Fruit fly (Drosophila melanogaster) whole organism, embryonic: ENCODE measurements around the gene CG32425.

Experiments used
- BEAF-32 ChIP-seq: fragments of 200-800 bp; sonication (Bioruptor generic); optimal IDR thresholded peaks from 3 replicates; lab custom pipeline; 2017; ENCODE audit warnings: missing biosample characterization, missing genetic modification characterization, mild to moderate bottlenecking, moderate library complexity, missing genetic modification reagents
- CG10431 ChIP-seq: fragments of 200-800 bp; sonication (Bioruptor generic); optimal IDR thresholded peaks from 3 replicates; lab custom pipeline; 2018; ENCODE audit warnings: missing biosample characterization, mild to moderate bottlenecking, missing genetic modification characterization
- CG10462 ChIP-seq: fragments of 200-800 bp; sonication (Bioruptor generic); optimal IDR thresholded peaks from 2 replicates; lab custom pipeline; 2016; ENCODE audit warnings: missing biosample characterization, missing genetic modification characterization
- CG11093 ChIP-seq: fragments of 200-800 bp; sonication (Bioruptor generic); IDR thresholded peaks from 3 replicates; pipeline ENCODE4 v1.3.6; 2022; ENCODE audit warnings: missing biosample characterization, missing genetic modification characterization
- CG11247 ChIP-seq: fragments of 200-800 bp; sonication (Bioruptor generic); IDR thresholded peaks from 2 replicates; pipeline ENCODE4 v1.3.6; 2022; ENCODE audit warnings: missing biosample characterization, missing genetic modification characterization
- CG11695 ChIP-seq: fragments of 200-800 bp; sonication (Bioruptor generic); IDR thresholded peaks from 3 replicates; pipeline ENCODE4 v1.3.6; 2022; ENCODE audit warnings: missing biosample characterization, missing genetic modification characterization
- CG11723 ChIP-seq: fragments of 200-800 bp; sonication (Bioruptor generic); optimal IDR thresholded peaks from 2 replicates; lab custom pipeline; 2017; ENCODE audit warnings: missing biosample characterization, mild to moderate bottlenecking, missing genetic modification characterization
- CG13296 ChIP-seq: fragments of 200-800 bp; sonication (Bioruptor generic); optimal IDR thresholded peaks from 3 replicates; lab custom pipeline; 2018; ENCODE audit warnings: missing biosample characterization, mild to moderate bottlenecking, missing genetic modification characterization
- CG13424 ChIP-seq: fragments of 200-800 bp; sonication (Bioruptor generic); optimal IDR thresholded peaks from 2 replicates; lab custom pipeline; 2019; ENCODE audit warnings: missing biosample characterization, mild to moderate bottlenecking, missing genetic modification characterization, moderate library complexity
- CG13775 ChIP-seq: fragments of 200-800 bp; sonication (Bioruptor generic); optimal IDR thresholded peaks from 3 replicates; lab custom pipeline; 2017; ENCODE audit warnings: missing biosample characterization, mild to moderate bottlenecking, missing genetic modification characterization
- CG14860 ChIP-seq: fragments of 200-800 bp; sonication (Bioruptor generic); IDR thresholded peaks from 3 replicates; pipeline ENCODE4 v1.3.6; 2022; ENCODE audit warnings: missing biosample characterization, missing genetic modification characterization; ENCODE audit not compliant: partially characterized antibody
- CG15269 ChIP-seq: fragments of 200-800 bp; sonication (Bioruptor generic); optimal IDR thresholded peaks from 2 replicates; lab custom pipeline; 2018; ENCODE audit warnings: missing biosample characterization, mild to moderate bottlenecking, missing genetic modification characterization, moderate library complexity
- CG18262 ChIP-seq: fragments of 200-800 bp; optimal IDR thresholded peaks from 3 replicates; lab custom pipeline; 2019; ENCODE audit warnings: missing biosample characterization, mild to moderate bottlenecking, missing genetic modification characterization, moderate library complexity
- CG18599 ChIP-seq: fragments of 200-800 bp; sonication (Bioruptor generic); optimal IDR thresholded peaks from 3 replicates; lab custom pipeline; 2017; ENCODE audit warnings: missing biosample characterization, missing genetic modification characterization, mild to moderate bottlenecking, moderate library complexity, missing genetic modification reagents
- CG2129 ChIP-seq: fragments of 200-800 bp; sonication (Bioruptor generic); IDR thresholded peaks from 2 replicates; pipeline ENCODE4 v1.3.6; 2022; ENCODE audit warnings: missing biosample characterization, missing genetic modification characterization; ENCODE audit not compliant: partially characterized antibody
- CG2712 ChIP-seq: fragments of 200-800 bp; optimal IDR thresholded peaks from 3 replicates; lab custom pipeline; 2019; ENCODE audit warnings: missing biosample characterization, mild to moderate bottlenecking, missing genetic modification characterization, moderate library complexity
- CG30020 ChIP-seq: fragments of 200-800 bp; optimal IDR thresholded peaks from 2 replicates; lab custom pipeline; 2019; ENCODE audit warnings: missing biosample characterization, mild to moderate bottlenecking, missing genetic modification characterization, moderate library complexity
- CG43689 ChIP-seq: fragments of 200-800 bp; sonication (Bioruptor generic); IDR thresholded peaks from 2 replicates; pipeline ENCODE4 v1.3.6; 2022; ENCODE audit warnings: missing biosample characterization, missing genetic modification characterization
- CG6791 ChIP-seq: fragments of 200-800 bp; sonication (Bioruptor generic); IDR thresholded peaks from 3 replicates; pipeline ENCODE4 v1.3.6; 2022; ENCODE audit warnings: missing biosample characterization, missing genetic modification characterization; ENCODE audit not compliant: partially characterized antibody
- CG7271 ChIP-seq: fragments of 200-800 bp; sonication (Bioruptor generic); optimal IDR thresholded peaks from 2 replicates; lab custom pipeline; 2018; ENCODE audit warnings: missing biosample characterization, mild to moderate bottlenecking, missing genetic modification characterization, moderate library complexity
- CG7786 ChIP-seq: fragments of 200-800 bp; sonication (Bioruptor generic); optimal IDR thresholded peaks from 2 replicates; lab custom pipeline; 2016; ENCODE audit warnings: missing biosample characterization, missing genetic modification characterization
- CG7963 ChIP-seq: fragments of 200-800 bp; sonication (Bioruptor generic); IDR thresholded peaks from 3 replicates; pipeline ENCODE4 v1.3.6; 2022; ENCODE audit warnings: missing biosample characterization, missing genetic modification characterization; ENCODE audit not compliant: partially characterized antibody
- Camta ChIP-seq: fragments of 200-800 bp; sonication (Bioruptor generic); optimal IDR thresholded peaks from 2 replicates; lab custom pipeline; 2016; ENCODE audit warnings: missing biosample characterization, missing genetic modification characterization
- Dbx ChIP-seq: fragments of 200-800 bp; sonication (Bioruptor generic); IDR thresholded peaks from 3 replicates; pipeline ENCODE4 v1.3.6; 2022; ENCODE audit warnings: missing biosample characterization, missing genetic modification characterization
- Gug ChIP-seq: fragments of 200-800 bp; sonication (Bioruptor generic); IDR thresholded peaks from 4 replicates; pipeline ENCODE4 v1.3.6; 2022; ENCODE audit warnings: missing biosample characterization, missing genetic modification characterization
- H2.0 ChIP-seq: fragments of 200-800 bp; sonication (Bioruptor generic); IDR thresholded peaks from 2 replicates; pipeline ENCODE4 v1.3.6; 2022; ENCODE audit warnings: missing biosample characterization, missing genetic modification characterization
- HLHmδ ChIP-seq: fragments of 200-800 bp; sonication (Bioruptor generic); optimal IDR thresholded peaks from 2 replicates; lab custom pipeline; 2018; ENCODE audit warnings: missing biosample characterization, mild to moderate bottlenecking, missing genetic modification characterization, moderate library complexity
- HmgZ ChIP-seq: fragments of 200-800 bp; sonication (Bioruptor generic); optimal IDR thresholded peaks from 2 replicates; lab custom pipeline; 2018; ENCODE audit warnings: missing biosample characterization, mild to moderate bottlenecking, missing genetic modification characterization
- Hr3 ChIP-seq: fragments of 200-800 bp; sonication (Bioruptor generic); optimal IDR thresholded peaks from 3 replicates; lab custom pipeline; 2016; ENCODE audit warnings: missing biosample characterization, missing genetic modification characterization
- NFAT ChIP-seq: fragments of 200-800 bp; sonication (Bioruptor generic); IDR thresholded peaks from 2 replicates; pipeline ENCODE4 v1.3.6; 2022; ENCODE audit warnings: missing biosample characterization, missing genetic modification characterization
- Trl ChIP-seq, 3 experiments: fragments of >200 bp in 2 of 3; fragments of 200-800 bp in 1 of 3; sonication (Bioruptor generic) in 1 of 3; optimal IDR thresholded peaks; 2 replicates in 1 of 3; 3 replicates in 2 of 3; lab custom pipeline; 2016 to 2017; ENCODE audit warnings: missing biosample characterization in 1 of 3, missing genetic modification characterization in 1 of 3
- ab ChIP-seq: fragments of 200-800 bp; sonication (Bioruptor generic); optimal IDR thresholded peaks from 2 replicates; lab custom pipeline; 2016; ENCODE audit warnings: missing biosample characterization, missing genetic modification characterization
- ci ChIP-seq: fragments of 200-800 bp; sonication (Bioruptor generic); IDR thresholded peaks from 3 replicates; pipeline ENCODE4 v1.3.6; 2022; ENCODE audit warnings: missing biosample characterization, missing genetic modification characterization
- crc ChIP-seq: fragments of 200-800 bp; sonication (Bioruptor generic); optimal IDR thresholded peaks from 2 replicates; lab custom pipeline; 2016; ENCODE audit warnings: missing biosample characterization, missing genetic modification characterization
- dpn ChIP-seq, 2 experiments: fragments of 200-800 bp; sonication (Bioruptor generic); optimal IDR thresholded peaks; 3 replicates each; lab custom pipeline; 2016; ENCODE audit warnings: missing biosample characterization in 2 of 2, missing genetic modification characterization in 2 of 2
- en ChIP-seq: fragments of 200-800 bp; sonication (Bioruptor generic); optimal IDR thresholded peaks from 2 replicates; lab custom pipeline; 2016; ENCODE audit warnings: missing biosample characterization, missing genetic modification characterization
- hb ChIP-seq: fragments of 200-800 bp; sonication (Bioruptor generic); IDR thresholded peaks from 3 replicates; pipeline ENCODE4 v1.3.6; 2022; ENCODE audit warnings: missing biosample characterization, missing genetic modification characterization; ENCODE audit not compliant: partially characterized antibody
- hkb ChIP-seq, 2 experiments: fragments of 200-800 bp in 1 of 2; fragments of >200 bp in 1 of 2; sonication (Bioruptor generic) in 1 of 2; IDR thresholded peaks in 1 of 2; optimal IDR thresholded peaks in 1 of 2; 2 replicates each; pipeline versions ENCODE4 v1.3.6 to Lab custom; 2017 to 2022; ENCODE audit warnings: missing biosample characterization in 1 of 2, missing genetic modification characterization in 1 of 2
- insv ChIP-seq, 2 experiments: fragments of 200-800 bp; sonication (Bioruptor generic); optimal IDR thresholded peaks; 3 replicates each; lab custom pipeline; 2016 to 2018; ENCODE audit warnings: missing biosample characterization in 2 of 2, missing genetic modification characterization in 2 of 2
- nom ChIP-seq: fragments of 200-800 bp; sonication (Bioruptor generic); optimal IDR thresholded peaks from 2 replicates; lab custom pipeline; 2017; ENCODE audit warnings: missing biosample characterization, missing genetic modification characterization, mild to moderate bottlenecking, moderate library complexity, missing genetic modification reagents
- otp ChIP-seq: fragments of 200-800 bp; sonication (Bioruptor generic); IDR thresholded peaks from 3 replicates; pipeline ENCODE4, ENCODE4 v1.3.6; 2022; ENCODE audit warnings: missing biosample characterization, missing genetic modification characterization
- pho ChIP-seq: fragments of 200-800 bp; sonication (Bioruptor generic); optimal IDR thresholded peaks from 2 replicates; lab custom pipeline; 2016; ENCODE audit warnings: missing biosample characterization, missing genetic modification characterization
- sens-2 ChIP-seq: fragments of 200-800 bp; sonication (Bioruptor generic); IDR thresholded peaks from 2 replicates; pipeline ENCODE4 v1.3.6; 2022; ENCODE audit warnings: missing biosample characterization, missing genetic modification characterization
- shn ChIP-seq: fragments of 200-800 bp; sonication (Bioruptor generic); optimal IDR thresholded peaks from 3 replicates; lab custom pipeline; 2016; ENCODE audit warnings: missing biosample characterization, missing genetic modification characterization
- slbo ChIP-seq: fragments of 200-800 bp; sonication (Bioruptor generic); IDR thresholded peaks from 2 replicates; pipeline ENCODE4 v1.3.6; 2022; ENCODE audit warnings: missing biosample characterization, missing genetic modification characterization
- sna ChIP-seq: fragments of 200-800 bp; sonication (Bioruptor generic); IDR thresholded peaks from 2 replicates; pipeline ENCODE4 v1.3.6; 2022; ENCODE audit warnings: missing biosample characterization, missing genetic modification characterization; ENCODE audit not compliant: partially characterized antibody
- tio ChIP-seq: fragments of 200-800 bp; sonication (Bioruptor generic); optimal IDR thresholded peaks from 2 replicates; lab custom pipeline; 2017; ENCODE audit warnings: missing biosample characterization, missing genetic modification characterization, inconsistent platforms
- usp ChIP-seq: fragments of >200 bp; optimal IDR thresholded peaks from 2 replicates; lab custom pipeline; 2017; ENCODE audit warnings: missing biosample characterization, missing genetic modification characterization
- wek ChIP-seq: fragments of 200-800 bp; sonication (Bioruptor generic); optimal IDR thresholded peaks from 3 replicates; lab custom pipeline; 2018; ENCODE audit warnings: missing biosample characterization, mild to moderate bottlenecking, missing genetic modification characterization, moderate library complexity

CG32425 gene

DNA sequence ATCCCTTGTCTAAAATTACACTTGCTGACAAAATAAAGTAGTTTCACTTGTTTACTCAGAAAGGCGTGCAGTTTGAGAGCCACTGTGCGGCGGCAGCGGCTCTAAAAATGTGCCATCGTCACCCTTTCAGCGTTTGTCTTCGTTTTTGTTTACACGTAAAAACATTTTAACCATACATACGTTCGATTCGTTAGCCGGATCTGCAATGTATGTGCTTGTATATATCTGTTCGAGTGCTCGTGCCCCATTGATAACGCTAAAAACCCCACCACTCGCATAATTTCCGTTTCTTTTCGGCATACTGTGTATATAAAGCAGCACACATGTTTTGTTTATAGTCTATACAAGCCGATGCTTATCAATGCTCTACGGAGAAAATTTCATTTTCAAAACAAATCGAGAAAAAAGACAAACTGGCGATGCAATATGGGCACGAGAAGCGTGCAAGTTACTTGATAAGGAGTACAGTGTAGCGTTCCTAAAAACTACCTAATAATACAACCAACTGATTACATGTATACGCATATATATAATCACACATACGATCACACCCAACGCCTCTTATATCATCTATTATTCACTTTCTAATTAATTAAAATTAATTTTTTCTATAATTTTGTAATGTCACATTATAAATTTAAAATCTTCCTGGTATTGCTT, 19.5 kb downstream of the CG32425 start (continued):
- TF ChIP-seq pho (GFP tag; lab: Kevin White, UChicago) (no peak), HLHmδ (GFP tag; lab: Kevin White, UChicago) (no peak), CG18262 (tag; lab: Kevin White, UChicago) (peak; percentile 66), CG10431 (GFP tag; lab: Kevin White, UChicago) (no peak), H2.0 (GFP tag; lab: Robert Waterston, UW) (peak; percentile 29; the same call in 1 of the 2 replicates), CG11093 (GFP tag; lab: Robert Waterston, UW) (no peak), ab (GFP tag; lab: Kevin White, UChicago) (no peak), CG43689 (GFP tag; lab: Robert Waterston, UW) (no peak), CG11247 (GFP tag; lab: Robert Waterston, UW) (no peak), Dbx (GFP tag; lab: Robert Waterston, UW) (no peak), CG10462 (GFP tag; lab: Kevin White, UChicago) (no peak), sens-2 (no peak), CG14860 (GFP tag; lab: Robert Waterston, UW) (no peak), Hr3 (GFP tag; lab: Kevin White, UChicago) (no peak), Trl (optimal IDR thresholded peaks at IDR 0.05; lab: Kevin White, UChicago) (no peak), Trl (GFP tag; optimal IDR thresholded peaks at IDR 0.05; lab: Kevin White, UChicago) (no peak), Camta (no peak), otp (GFP tag; lab: Robert Waterston, UW) (no peak), NFAT (GFP tag; lab: Robert Waterston, UW) (no peak), CG2129 (GFP tag; lab: Robert Waterston, UW) (no peak), tio (GFP tag; lab: Kevin White, UChicago) (peak; percentile 4), Gug (GFP tag; lab: Robert Waterston, UW) (no peak), CG7786 (GFP tag; lab: Kevin White, UChicago) (no peak), insv (GFP tag; optimal IDR thresholded peaks at IDR 0.05; lab: Kevin White, UChicago) (no peak), CG13424 (tag; lab: Kevin White, UChicago) (peak; percentile 61), CG2712 (peak; percentile 67), usp (GFP tag; lab: Kevin White, UChicago) (no peak), hb (GFP tag; lab: Robert Waterston, UW) (no peak), HmgZ (tag; lab: Kevin White, UChicago) (no peak), slbo (GFP tag; lab: Robert Waterston, UW) (peak; percentile 32; the same call in 1 of the 2 replicates), CG18599 (GFP tag; lab: Kevin White, UChicago) (peak; percentile 55), CG15269 (peak; percentile 68), shn (GFP tag; lab: Kevin White, UChicago) (no peak), sna (GFP tag; lab: Robert Waterston, UW) (no peak), CG11723 (GFP tag; lab: Kevin White, UChicago) (no peak), CG30020 (tag; lab: Kevin White, UChicago) (peak; percentile 10), CG7963 (GFP tag; lab: Robert Waterston, UW) (no peak), CG11695 (GFP tag; lab: Robert Waterston, UW) (no peak), nom (GFP tag; lab: Kevin White, UChicago) (no peak), CG7271 (no peak), wek (GFP tag; lab: Kevin White, UChicago) (no peak), ci (GFP tag; lab: Robert Waterston, UW) (peak; percentile 73; the same call in 2 of the 3 replicates), CG13775 (GFP tag; lab: Kevin White, UChicago) (no peak), BEAF-32 (no peak), crc (GFP tag; lab: Kevin White, UChicago) (no peak), CG13296 (peak; percentile 20), hkb (optimal IDR thresholded peaks at IDR 0.05; lab: Kevin White, UChicago) (no peak), hkb (GFP tag; IDR thresholded peaks at IDR 0.05; lab: Robert Waterston, UW) (peak; percentile 16; the same call in 1 of the 2 replicates), dpn (GFP tag; optimal IDR thresholded peaks at IDR 0.05; lab: Kevin White, UChicago) (peak in 1 of 2 experiments; percentile 12), CG6791 (GFP tag; lab: Robert Waterston, UW) (peak; percentile 62; the same call in 1 of the 3 replicates), en (no peak)
